Worm (Caenorhabditis elegans): ENCODE results near the gene srz-6.

ce11 chrII:12496981-12497380, 4.9 kb downstream of the srz-6 start, which contains the start of gene T21B4.3:
- TF ChIP-seq him-1 (tag; optimal IDR thresholded peaks at IDR 0.05): no peak
- no peak for TF ChIP-seq dao-5 (tag; optimal IDR thresholded peaks at IDR 0.05)
